Fruit fly (Drosophila melanogaster): Measurements from ENCODE around the gene CG17839.

Gene CG17839

dm6 chr3L:14804724-14805221 lies at the start of gene CG17839:
CG17839 (plus strand) TSS chr3L:14805136.
- no peak for TF ChIP-seq noc (tag; optimal IDR thresholded peaks at IDR 0.05)

DNA sequence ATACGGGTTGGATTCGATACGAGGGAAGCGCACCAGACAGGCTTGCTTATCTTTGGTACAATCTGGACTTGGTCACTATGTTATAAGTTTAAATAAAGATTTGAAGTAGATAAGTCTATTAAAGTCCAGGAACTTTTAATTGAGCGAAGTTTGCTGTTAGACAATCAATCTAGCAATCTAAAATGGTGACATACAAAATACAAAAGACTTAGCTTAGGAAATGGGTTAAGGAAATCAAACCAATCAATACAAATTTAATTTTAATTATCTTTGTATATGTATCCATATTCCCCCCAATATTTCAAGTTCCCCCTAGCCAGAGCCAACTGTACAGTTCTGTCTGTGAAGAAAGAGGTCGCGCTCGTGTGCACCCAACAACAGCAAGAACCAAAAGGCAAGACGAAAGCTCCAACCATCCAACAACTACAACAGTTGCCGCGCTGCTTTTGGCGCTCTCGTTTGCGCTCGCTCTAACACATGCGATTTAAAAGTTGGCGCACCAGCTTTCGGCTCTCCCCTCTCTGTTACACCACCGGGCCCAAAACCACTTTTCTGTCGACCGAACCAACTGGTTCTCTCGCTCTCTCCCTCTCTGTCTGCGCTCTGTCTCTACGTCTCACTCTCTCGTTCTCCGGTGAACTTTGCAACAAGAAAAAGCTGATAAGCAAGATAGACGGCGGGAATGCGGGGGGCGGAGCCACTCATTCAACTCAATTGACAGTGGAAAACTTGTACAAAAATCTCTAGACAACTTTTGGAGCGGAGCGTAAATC lies 48.8 kb upstream of the CG17839 start:
- peak; percentile 93 for TF ChIP-seq noc (tag; optimal IDR thresholded peaks at IDR 0.05)

- TF ChIP-seq noc (tag; optimal IDR thresholded peaks at IDR 0.05), result peak; percentile 86
These were observed 48.0 kb upstream of the CG17839 start for dm6 chr3L:14756724-14757463.

- peak; percentile 45 for TF ChIP-seq noc (tag; optimal IDR thresholded peaks at IDR 0.05)
These were observed 47.2 kb upstream of the CG17839 start, which contains the start of gene CG42507 for dm6 chr3L:14757464-14758384. CG42507 (minus strand) TSS chr3L:14757962.

- no peak for TF ChIP-seq noc (tag; optimal IDR thresholded peaks at IDR 0.05)
These were observed 46.2 kb upstream of the CG17839 start for dm6 chr3L:14758730-14759096.

DNA sequence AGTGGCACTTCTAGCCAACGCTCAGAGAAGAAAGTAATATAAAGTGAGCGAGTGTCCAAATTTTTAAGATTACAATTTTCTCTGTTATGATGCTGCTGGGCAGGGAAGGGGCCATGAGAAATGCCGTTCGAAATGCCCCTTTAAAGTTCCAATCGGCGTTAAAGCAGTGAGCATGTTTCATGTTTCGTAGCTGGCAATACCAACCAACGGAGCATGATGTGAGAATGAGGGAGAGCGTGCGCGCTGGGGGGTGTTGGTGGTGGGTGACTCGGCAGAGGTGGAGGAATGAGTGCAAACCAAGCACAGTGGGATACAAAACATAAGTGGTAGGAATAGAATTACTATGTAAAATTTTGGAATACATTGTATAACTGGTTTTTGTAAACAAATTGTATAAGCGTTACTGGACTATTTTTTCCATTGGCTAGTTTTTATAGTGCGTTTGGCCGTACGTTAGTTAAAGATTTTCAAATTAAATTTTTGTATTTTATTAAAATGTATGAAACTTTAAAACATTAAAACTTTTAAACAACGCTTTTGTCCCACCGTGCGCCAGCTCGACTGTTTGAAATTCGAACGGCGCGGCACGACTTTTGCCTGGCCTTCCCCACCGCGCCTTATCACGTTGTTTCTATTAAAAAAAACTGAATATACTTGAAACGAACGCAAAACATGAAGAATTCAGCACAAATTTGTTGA lies 45.7 kb upstream of the CG17839 start:
- peak; percentile 100 for TF ChIP-seq noc (tag; optimal IDR thresholded peaks at IDR 0.05)

DNA sequence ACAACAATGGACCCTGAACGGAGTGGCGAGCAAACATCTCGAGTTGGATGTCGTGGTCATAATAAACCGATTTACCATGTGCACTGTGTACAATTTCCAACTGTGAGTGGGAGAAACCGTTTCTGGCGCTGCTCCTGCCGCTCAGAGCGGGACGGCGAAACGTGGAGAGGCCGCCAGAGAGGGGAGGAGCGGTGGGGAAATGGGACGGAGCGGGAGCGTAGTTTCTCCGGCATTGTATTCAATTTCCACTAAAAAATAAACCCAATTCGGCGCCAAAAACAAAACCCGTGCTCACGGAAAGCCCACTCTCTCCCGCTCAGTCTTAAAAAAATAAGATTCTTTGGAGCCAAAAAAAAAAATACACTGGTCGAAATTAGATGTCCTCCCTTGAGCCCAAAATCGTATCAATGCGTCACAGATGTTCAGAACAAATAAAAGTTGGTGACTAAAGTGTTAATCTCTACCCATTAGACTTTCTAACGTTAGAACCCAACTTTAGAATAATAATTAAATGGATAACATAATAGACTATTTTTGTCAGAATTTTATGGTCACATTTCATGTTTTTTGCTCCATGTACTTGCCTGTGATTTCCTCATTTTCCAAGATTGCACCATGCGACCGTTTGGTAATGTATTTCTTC lies 44.8 kb upstream of the CG17839 start:
- TF ChIP-seq noc (tag; optimal IDR thresholded peaks at IDR 0.05), result peak; percentile 21

dm6 chr3L:14760949-14761348 lies 44.0 kb upstream of the CG17839 start, which contains the start of gene Trl:
Trl (minus strand) TSS chr3L:14761049.
- no peak for TF ChIP-seq noc (tag; optimal IDR thresholded peaks at IDR 0.05)

- peak; percentile 88 for TF ChIP-seq noc (tag; optimal IDR thresholded peaks at IDR 0.05)
These were observed 42.8 kb upstream of the CG17839 start, which contains the start of the genes Tsen34 and Mgat4a for dm6 chr3L:14761837-14762785. Tsen34 (minus strand) TSS chr3L:14761844. Mgat4a (plus strand) TSS chr3L:14762028.

dm6 chr3L:14769183-14769582 lies 35.8 kb upstream of the CG17839 start, which contains the start of gene Mgat4b:
Mgat4b (minus strand) TSS chr3L:14769283.
- no peak for TF ChIP-seq noc (tag; optimal IDR thresholded peaks at IDR 0.05)

DNA sequence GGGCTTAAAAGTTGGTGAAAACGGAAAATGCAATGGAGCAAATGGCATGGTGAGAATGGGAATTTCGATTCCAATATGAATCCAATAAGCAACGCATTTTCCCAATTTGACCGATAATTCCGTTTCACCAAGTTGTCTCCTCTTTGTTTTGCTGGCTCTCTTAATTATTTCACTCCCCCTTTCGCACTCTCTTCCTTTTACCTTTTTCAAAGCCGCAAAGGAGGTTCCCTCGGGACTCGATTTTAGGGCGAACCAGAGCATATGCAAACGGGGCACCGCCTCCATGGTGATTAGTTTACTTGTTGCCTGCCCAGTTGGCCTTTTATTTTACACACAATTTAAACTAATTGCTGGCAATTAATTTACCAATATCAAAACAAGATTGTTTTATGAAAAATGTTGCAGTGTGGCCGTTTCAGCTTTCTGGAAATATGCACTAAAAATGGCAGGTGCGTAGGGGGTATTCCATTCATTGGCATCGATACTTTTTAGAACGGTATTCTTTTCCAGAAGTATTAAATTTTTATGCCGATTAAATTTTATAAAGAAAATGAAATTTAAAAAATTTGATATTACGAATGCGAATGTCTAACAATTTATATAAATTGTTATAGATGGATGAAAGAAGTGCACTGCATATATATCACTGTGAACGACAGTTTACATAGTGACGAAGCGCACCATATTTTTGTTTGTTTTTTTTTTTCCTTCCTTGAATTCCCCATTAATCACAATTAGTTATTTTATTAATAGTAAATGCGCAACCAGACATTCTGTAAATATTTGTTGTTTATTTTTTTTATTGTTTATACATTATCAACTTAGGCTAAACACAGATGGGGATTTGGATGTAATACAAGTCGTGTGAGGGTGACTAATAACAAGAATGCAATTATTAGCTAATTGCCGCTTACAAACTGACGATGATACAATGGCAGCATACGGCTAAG lies 28.9 kb upstream of the CG17839 start, which contains the start of gene mop:
mop (minus strand) TSS at position 419 of the 950 bp plus-strand sequence.
- TF ChIP-seq noc (tag; optimal IDR thresholded peaks at IDR 0.05), result no peak

dm6 chr3L:14779289-14779688 lies 25.6 kb upstream of the CG17839 start:
- peak; percentile 45 for TF ChIP-seq noc (tag; optimal IDR thresholded peaks at IDR 0.05)

Measured in whole organism, larva.